Worm (Caenorhabditis elegans): ENCODE results near the gene bath-20.

- no peak for TF ChIP-seq him-1 (tag; optimal IDR thresholded peaks at IDR 0.05)
- TF ChIP-seq dao-5 (tag; optimal IDR thresholded peaks at IDR 0.05) = no peak
Measured at ce11 chrII:2058985-2059384, 16.6 kb upstream of the bath-20 start, which contains the start of gene F07E5.5.

Data from whole organism, L4/young adult.